Worm (Caenorhabditis elegans): ENCODE data around the gene H10D18.1.

H10D18.1 gene

ce11 chrV:3841462-3841861, 26.4 kb downstream of the H10D18.1 start:
- TF ChIP-seq nhr-10 (tag; optimal IDR thresholded peaks at IDR 0.05) (no peak), ceh-82 (tag; optimal IDR thresholded peaks at IDR 0.05) (no peak), F37D6.2 (tag; optimal IDR thresholded peaks at IDR 0.05) (no peak), nhr-28 (tag; optimal IDR thresholded peaks at IDR 0.05) (no peak), saeg-2 (GFP tag; IDR thresholded peaks at IDR 0.05) (no peak), nhr-41 (GFP tag; IDR thresholded peaks at IDR 0.05) (no peak), unc-62 (GFP tag; optimal IDR thresholded peaks at IDR 0.05 in 1 of 2) (no peak), unc-62 (tag; optimal IDR thresholded peaks at IDR 0.05) (no peak), hlh-30 (tag; optimal IDR thresholded peaks at IDR 0.05; ENCODE audit: insufficient read depth) (no peak), dpl-1 (GFP tag; optimal IDR thresholded peaks at IDR 0.05) (no peak), ceh-32 (tag; optimal IDR thresholded peaks at IDR 0.05; ENCODE audit: poor library complexity) (no peak), lin-29 (GFP tag; IDR thresholded peaks at IDR 0.05) (no peak), snpc-4 (tag; optimal IDR thresholded peaks at IDR 0.05) (no peak), hlh-11 (tag; optimal IDR thresholded peaks at IDR 0.05) (no peak), tag-97 (GFP tag; IDR thresholded peaks at IDR 0.05) (no peak), F49E8.2 (tag; optimal IDR thresholded peaks at IDR 0.05; ENCODE audit: borderline replicate concordance) (no peak), dmd-8 (GFP tag; IDR thresholded peaks at IDR 0.05) (no peak), aly-2 (tag; optimal IDR thresholded peaks at IDR 0.05) (no peak), duxl-1 (tag; optimal IDR thresholded peaks at IDR 0.05; ENCODE audit: poor library complexity) (peak; percentile 70), ztf-7 (tag; optimal IDR thresholded peaks at IDR 0.05) (no peak), jun-1 (tag; optimal IDR thresholded peaks at IDR 0.05) (no peak), dmd-9 (GFP tag; IDR thresholded peaks at IDR 0.05) (no peak), pqm-1 (tag; optimal IDR thresholded peaks at IDR 0.05) (peak; percentile 18), zip-11 (GFP tag; IDR thresholded peaks at IDR 0.05) (no peak), ceh-44 (GFP tag; IDR thresholded peaks at IDR 0.05) (no peak), aha-1 (tag) (no peak), ceh-28 (tag; optimal IDR thresholded peaks at IDR 0.05) (no peak), F26F4.8 (GFP tag; conservative IDR thresholded peaks at IDR 0.05) (no peak), lin-38 (GFP tag; IDR thresholded peaks at IDR 0.05) (no peak), daf-16 (GFP tag; optimal IDR thresholded peaks at IDR 0.05) (no peak), daf-16 (tag; optimal IDR thresholded peaks at IDR 0.05) (no peak), nhr-25 (tag; optimal IDR thresholded peaks at IDR 0.05; ENCODE audit: borderline replicate concordance, insufficient read depth) (no peak), nhr-102 (tag; optimal IDR thresholded peaks at IDR 0.05) (peak; percentile 60), ces-1 (GFP tag; optimal IDR thresholded peaks at IDR 0.05) (no peak), madf-9 (GFP tag; conservative IDR thresholded peaks at IDR 0.05) (no peak), dmd-6 (GFP tag; IDR thresholded peaks at IDR 0.05) (peak; percentile 63), zip-2 (tag; optimal IDR thresholded peaks at IDR 0.05) (no peak)

- TF ChIP-seq nhr-28 (tag; optimal IDR thresholded peaks at IDR 0.05): peak; percentile 78
- no peak for TF ChIP-seq dve-1 (tag; optimal IDR thresholded peaks at IDR 0.05; ENCODE audit: insufficient read depth)
- TF ChIP-seq attf-4 (tag; optimal IDR thresholded peaks at IDR 0.05): no peak
- peak; percentile 45 for TF ChIP-seq pqm-1 (tag; optimal IDR thresholded peaks at IDR 0.05)
- no peak for TF ChIP-seq nhr-25 (tag; optimal IDR thresholded peaks at IDR 0.05; ENCODE audit: borderline replicate concordance, insufficient read depth)
- TF ChIP-seq ctbp-1 (GFP tag; IDR thresholded peaks at IDR 0.05): no peak
- TF ChIP-seq mxl-2 (GFP tag; conservative IDR thresholded peaks at IDR 0.05): no peak
- no peak for TF ChIP-seq jun-1 (tag; optimal IDR thresholded peaks at IDR 0.05)
Measured at ce11 chrV:3843926-3844325, 28.9 kb downstream of the H10D18.1 start, which contains the start of gene ugt-32. ugt-32 (minus strand) TSS chrV:3844007.

All from whole organism, L4 larva.